Worm (Caenorhabditis elegans): Measurements from ENCODE around the gene K10D6.4.

Gene K10D6.4

DNA sequence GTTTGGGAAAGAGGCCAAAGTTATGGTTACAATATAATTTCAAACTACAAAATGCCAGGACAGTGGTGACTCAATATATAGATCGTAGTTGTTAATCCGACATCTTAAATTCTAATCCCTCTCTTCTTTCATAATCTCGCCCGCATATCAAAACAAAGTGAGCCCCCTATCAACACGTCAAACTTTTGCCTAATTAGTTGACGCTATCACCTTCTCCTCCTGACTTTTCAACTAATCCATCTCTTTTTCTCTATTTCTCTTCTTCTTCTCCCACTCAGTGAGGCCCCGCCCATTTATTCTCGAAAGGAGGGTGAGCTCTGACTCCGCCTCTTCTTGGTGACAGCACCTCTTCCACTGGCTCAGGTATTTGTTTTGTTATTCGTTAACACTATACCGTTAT, 9.6 kb downstream of the K10D6.4 start:
- TF ChIP-seq rnt-1 (tag; optimal IDR thresholded peaks at IDR 0.05) (no peak), unc-42 (tag; optimal IDR thresholded peaks at IDR 0.05) (no peak), ceh-19 (GFP tag; optimal IDR thresholded peaks at IDR 0.05) (no peak), C38D4.7 (GFP tag; optimal IDR thresholded peaks at IDR 0.05) (no peak), ceh-22 (tag; optimal IDR thresholded peaks at IDR 0.05) (no peak), ceh-9 (tag; optimal IDR thresholded peaks at IDR 0.05) (no peak), fkh-6 (tag; optimal IDR thresholded peaks at IDR 0.05) (no peak), unc-86 (tag; optimal IDR thresholded peaks at IDR 0.05) (no peak), pha-4 (tag; optimal IDR thresholded peaks at IDR 0.05) (no peak)

DNA sequence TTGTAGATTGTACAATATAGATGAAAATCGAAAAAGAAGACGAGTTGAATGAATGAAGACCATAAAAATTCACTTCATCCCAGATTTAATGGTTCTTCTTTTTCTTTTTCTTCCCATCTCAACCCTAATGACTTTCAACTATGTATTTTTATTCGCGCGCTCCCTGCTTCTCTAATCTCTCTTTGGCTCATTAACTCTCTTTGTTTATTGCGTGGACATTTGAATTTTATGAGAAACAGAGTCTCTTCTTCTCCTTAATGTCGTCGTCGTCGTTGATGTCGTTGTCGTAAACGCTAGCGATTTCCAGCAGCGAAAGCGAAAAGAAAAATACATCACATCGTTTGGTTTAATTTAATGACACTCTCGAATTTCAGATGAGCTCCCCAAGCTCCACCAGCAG, 12.8 kb downstream of the K10D6.4 start:
- TF ChIP-seq pha-2 (tag; optimal IDR thresholded peaks at IDR 0.05) (no peak), hlh-13 (GFP tag; optimal IDR thresholded peaks at IDR 0.05) (no peak), Y22D7AL.16 (tag; optimal IDR thresholded peaks at IDR 0.05) (no peak), lin-11 (tag; optimal IDR thresholded peaks at IDR 0.05) (no peak), C08G9.2 (tag; optimal IDR thresholded peaks at IDR 0.05) (no peak), ceh-18 (tag; optimal IDR thresholded peaks at IDR 0.05) (no peak), ets-4 (tag; optimal IDR thresholded peaks at IDR 0.05) (no peak), che-1 (tag; optimal IDR thresholded peaks at IDR 0.05) (no peak), ceh-2 (tag; optimal IDR thresholded peaks at IDR 0.05) (no peak), ttx-3 (tag; optimal IDR thresholded peaks at IDR 0.05) (no peak), dve-1 (tag; optimal IDR thresholded peaks at IDR 0.05) (no peak), ceh-31 (tag; optimal IDR thresholded peaks at IDR 0.05) (no peak), nhr-11 (tag; optimal IDR thresholded peaks at IDR 0.05) (no peak), nfya-1 (tag; optimal IDR thresholded peaks at IDR 0.05) (no peak), hlh-15 (tag; optimal IDR thresholded peaks at IDR 0.05) (no peak), hlh-8 (tag; optimal IDR thresholded peaks at IDR 0.05) (no peak)

DNA sequence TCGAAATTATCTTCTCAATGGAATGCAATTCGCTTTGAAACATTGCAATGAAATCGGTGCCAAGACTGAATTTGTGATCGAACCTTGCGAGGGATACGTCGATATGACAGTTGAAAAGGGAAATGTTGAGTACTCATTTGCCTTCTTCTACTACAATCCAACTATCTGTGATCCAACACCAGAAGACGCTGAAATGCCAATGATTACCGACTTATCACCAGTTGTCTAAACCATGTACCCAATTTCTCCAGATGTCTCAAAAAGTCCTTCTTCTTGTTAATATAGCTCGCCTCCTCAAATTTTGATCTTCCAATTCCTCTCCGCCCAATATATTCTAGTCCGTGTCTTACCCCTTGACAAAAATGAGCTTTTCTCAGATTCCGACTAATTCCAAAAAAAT, 14.4 kb downstream of the K10D6.4 start:
- TF ChIP-seq pat-9 (tag; optimal IDR thresholded peaks at IDR 0.05) (no peak), hlh-6 (tag; optimal IDR thresholded peaks at IDR 0.05) (no peak), elt-2 (tag; optimal IDR thresholded peaks at IDR 0.05) (no peak), eyg-1 (tag; optimal IDR thresholded peaks at IDR 0.05) (no peak), hlh-30 (tag; optimal IDR thresholded peaks at IDR 0.05; ENCODE audit: insufficient read depth) (no peak), ceh-34 (tag; optimal IDR thresholded peaks at IDR 0.05) (no peak), hlh-15 (tag; optimal IDR thresholded peaks at IDR 0.05) (no peak), pha-4 (tag; optimal IDR thresholded peaks at IDR 0.05) (no peak), nfya-1 (tag; optimal IDR thresholded peaks at IDR 0.05) (no peak), dve-1 (tag; optimal IDR thresholded peaks at IDR 0.05) (no peak), ztf-16 (tag; optimal IDR thresholded peaks at IDR 0.05) (no peak), unc-55 (GFP tag; optimal IDR thresholded peaks at IDR 0.05) (no peak), gmeb-2 (tag; optimal IDR thresholded peaks at IDR 0.05) (no peak), fkh-10 (GFP tag; optimal IDR thresholded peaks at IDR 0.05) (no peak), C08G9.2 (tag; optimal IDR thresholded peaks at IDR 0.05) (no peak), pag-3 (tag; optimal IDR thresholded peaks at IDR 0.05; ENCODE audit: borderline replicate concordance) (no peak), F13H6.1 (tag; optimal IDR thresholded peaks at IDR 0.05) (no peak), ceh-9 (tag; optimal IDR thresholded peaks at IDR 0.05) (no peak), Y22D7AL.16 (tag; optimal IDR thresholded peaks at IDR 0.05) (no peak)

DNA sequence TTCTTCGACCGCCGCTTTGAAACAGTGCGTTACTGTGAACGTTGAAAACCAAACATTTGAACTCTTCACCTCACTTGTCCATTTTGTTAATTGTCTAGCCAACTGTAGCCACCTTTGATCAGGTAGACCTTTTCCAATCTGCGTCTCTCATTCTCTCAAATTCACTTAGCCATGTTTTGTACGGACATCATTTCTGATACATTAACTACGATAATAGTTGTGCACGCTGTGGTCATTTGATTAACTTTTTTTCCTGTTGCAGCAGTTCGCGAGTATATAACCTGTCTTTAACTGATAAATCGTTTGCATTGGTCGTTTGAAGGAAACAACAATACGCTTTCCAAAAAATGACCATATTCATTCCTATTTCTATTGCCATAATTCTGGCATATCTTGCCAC, 15.7 kb downstream of the K10D6.4 start, which contains the start of gene cyp-29A2:
TSS of gene cyp-29A2 (plus strand) at position 190 of the 400 bp plus-strand sequence.
- no peak for TF ChIP-seq ceh-22 (tag; optimal IDR thresholded peaks at IDR 0.05)
- no peak for TF ChIP-seq ceh-24 (tag; optimal IDR thresholded peaks at IDR 0.05)
- TF ChIP-seq eyg-1 (tag; optimal IDR thresholded peaks at IDR 0.05): no peak
- no peak for TF ChIP-seq che-1 (tag; optimal IDR thresholded peaks at IDR 0.05)
- no peak for TF ChIP-seq lin-11 (tag; optimal IDR thresholded peaks at IDR 0.05)
- no peak for TF ChIP-seq fax-1 (tag; optimal IDR thresholded peaks at IDR 0.05)
- TF ChIP-seq hlh-13 (GFP tag; optimal IDR thresholded peaks at IDR 0.05): no peak
- TF ChIP-seq pha-2 (tag; optimal IDR thresholded peaks at IDR 0.05): no peak

Data from whole organism, late embryonic.